Worm (Caenorhabditis elegans): ENCODE measurements around the gene spe-17.

- TF ChIP-seq zfh-2 (GFP tag; conservative IDR thresholded peaks at IDR 0.05) (no peak), ztf-26 (tag; optimal IDR thresholded peaks at IDR 0.05) (no peak), ztf-6 (GFP tag; IDR thresholded peaks at IDR 0.05) (no peak), pha-4 (tag; optimal IDR thresholded peaks at IDR 0.05) (no peak), snpc-3.4 (tag; optimal IDR thresholded peaks at IDR 0.05) (no peak), nfya-1 (tag; optimal IDR thresholded peaks at IDR 0.05; ENCODE audit: borderline replicate concordance, insufficient read depth) (no peak), ztf-18 (tag; optimal IDR thresholded peaks at IDR 0.05) (no peak), snpc-4 (GFP tag; optimal IDR thresholded peaks at IDR 0.05) (no peak), snpc-4 (tag; optimal IDR thresholded peaks at IDR 0.05) (no peak), dox-1 (GFP tag; IDR thresholded peaks at IDR 0.05) (no peak), K11D2.4 (GFP tag; IDR thresholded peaks at IDR 0.05) (no peak)
Measured at ce11 chrIV:12044844-12045738, 31.9 kb downstream of the spe-17 start.
